Worm (Caenorhabditis elegans): Measurements from ENCODE around the gene F55C10.4.
"Not testable (repeated sequence)": the region's sequence is repeated elsewhere in the genome, so short reads cannot be mapped to it uniquely, and the experiment has no call there.

The F55C10.4 gene

ce11 chrV:11383032-11383431 lies 3.5 kb upstream of the F55C10.4 start, which contains the start of gene F55C10.5:
Gene F55C10.5, plus strand, starts transcription at chrV:11383105.
- TF ChIP-seq unc-62 (GFP tag; optimal IDR thresholded peaks at IDR 0.05), result no peak

DNA sequence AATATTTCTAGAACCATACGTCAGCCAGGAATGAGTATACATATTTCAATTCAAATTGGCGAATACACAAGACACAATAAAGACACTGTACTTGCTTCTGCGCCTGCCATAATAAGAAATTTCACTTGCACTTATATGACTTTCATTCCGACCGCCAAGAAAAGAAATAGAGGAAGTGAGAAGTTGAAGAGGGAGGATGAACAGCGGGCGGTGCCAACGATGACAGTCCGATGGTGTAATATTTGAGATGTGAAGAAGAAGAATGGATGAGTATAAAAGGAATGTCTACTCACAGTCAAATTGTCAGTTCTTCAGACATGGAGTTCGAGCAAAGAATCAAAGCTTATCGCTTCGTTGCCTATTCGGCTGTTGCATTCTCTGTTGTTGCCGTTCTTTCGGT lies 1.5 kb upstream of the F55C10.4 start, which contains the start of gene col-154:
Gene col-154 (plus strand): TSS at position 301 of the 400 bp plus-strand sequence.
- no peak for TF ChIP-seq unc-62 (GFP tag; optimal IDR thresholded peaks at IDR 0.05)

DNA sequence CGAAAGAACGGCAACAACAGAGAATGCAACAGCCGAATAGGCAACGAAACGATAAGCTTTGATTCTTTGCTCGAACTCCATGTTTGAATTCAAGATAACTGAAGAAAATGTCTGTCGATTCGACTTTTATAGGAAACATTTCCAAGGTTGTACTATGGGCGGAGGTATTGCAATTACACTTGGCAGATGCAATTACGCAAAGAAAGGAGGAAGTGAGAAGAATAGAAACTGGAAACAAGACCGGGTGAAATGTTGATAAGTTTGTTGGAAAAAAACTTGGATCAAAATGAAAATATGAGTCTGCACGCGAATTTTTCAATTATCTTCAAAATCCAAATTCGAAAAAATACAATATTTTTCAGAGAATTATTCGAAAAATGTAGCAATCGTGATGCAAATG lies 3.2 kb downstream of the F55C10.4 start, which contains the start of gene col-155:
Gene col-155 (minus strand): TSS at position 101 of the 400 bp plus-strand sequence.
- TF ChIP-seq unc-62 (GFP tag; optimal IDR thresholded peaks at IDR 0.05), result no peak

ce11 chrV:11390394-11390793 lies 3.9 kb downstream of the F55C10.4 start, which contains the start of the genes K03B8.11 and K03B8.14:
Gene K03B8.11, minus strand, starts transcription at chrV:11390494.
Gene K03B8.14, plus strand, starts transcription at chrV:11390503.
- no peak for TF ChIP-seq unc-62 (GFP tag; optimal IDR thresholded peaks at IDR 0.05)

ce11 chrV:11392020-11392419 lies 5.5 kb downstream of the F55C10.4 start, which contains the start of gene nas-16:
Gene nas-16, plus strand, starts transcription at chrV:11392320.
- no peak for TF ChIP-seq unc-62 (GFP tag; optimal IDR thresholded peaks at IDR 0.05)

ce11 chrV:11395024-11395423 lies 8.5 kb downstream of the F55C10.4 start, which contains the start of gene K03B8.4:
Gene K03B8.4, minus strand, starts transcription at chrV:11395124.
- not testable (repeated sequence) for TF ChIP-seq unc-62 (GFP tag; optimal IDR thresholded peaks at IDR 0.05)

DNA sequence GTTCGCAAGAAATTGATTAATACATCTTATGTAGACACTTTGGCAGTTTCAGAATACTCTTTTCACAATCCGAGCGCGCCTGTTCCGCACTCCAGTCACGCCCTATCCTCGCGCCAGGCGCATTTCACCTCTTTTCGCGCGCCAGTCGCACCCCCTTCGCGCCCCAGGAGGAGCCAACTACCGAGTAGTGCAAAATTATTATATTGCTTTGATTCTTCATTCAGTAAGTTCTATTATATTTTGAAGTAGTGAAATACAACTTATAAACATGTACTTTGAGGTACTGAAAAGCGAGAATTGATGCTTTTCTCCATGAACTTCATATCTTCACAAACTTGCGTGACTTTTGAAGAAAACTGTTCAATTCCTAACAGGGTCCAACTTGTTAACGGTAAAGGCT lies 9.6 kb downstream of the F55C10.4 start, which contains the start of gene nas-18:
Gene nas-18 (plus strand): TSS at position 301 of the 400 bp plus-strand sequence.
- not testable (repeated sequence) for TF ChIP-seq unc-62 (GFP tag; optimal IDR thresholded peaks at IDR 0.05)

- TF ChIP-seq unc-62 (GFP tag; optimal IDR thresholded peaks at IDR 0.05), result no peak
Measured at ce11 chrV:11398616-11399015, 12.1 kb downstream of the F55C10.4 start, which contains the start of gene nas-17. Gene nas-17, plus strand, starts transcription at chrV:11398916.

ce11 chrV:11402610-11403009 lies 16.1 kb downstream of the F55C10.4 start, which contains the start of gene nas-19:
Gene nas-19, minus strand, starts transcription at chrV:11402710.
- TF ChIP-seq unc-62 (GFP tag; optimal IDR thresholded peaks at IDR 0.05), result no peak

ce11 chrV:11403059-11403458 lies 16.5 kb downstream of the F55C10.4 start:
- no peak for TF ChIP-seq unc-62 (GFP tag; optimal IDR thresholded peaks at IDR 0.05)

DNA sequence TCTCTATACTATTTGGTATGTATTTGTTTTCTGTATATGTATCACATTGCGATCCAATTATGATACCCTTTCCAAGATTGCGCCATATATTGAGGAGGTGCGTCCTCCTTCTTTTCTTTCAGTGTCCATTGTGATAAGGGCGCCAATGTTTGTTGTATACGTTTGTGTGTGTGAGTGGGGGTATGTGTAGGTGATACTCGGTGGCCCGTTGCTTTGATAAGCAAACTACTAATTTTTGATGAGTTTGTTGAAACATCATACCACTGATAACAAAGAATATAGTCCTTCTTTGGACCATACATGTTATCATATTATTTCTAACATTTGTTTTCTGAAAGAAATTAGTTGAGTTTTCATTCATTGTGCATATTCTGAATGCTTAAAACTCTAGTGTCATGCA lies 17.2 kb downstream of the F55C10.4 start:
- no peak for TF ChIP-seq unc-62 (GFP tag; optimal IDR thresholded peaks at IDR 0.05)

ce11 chrV:11407251-11407650 lies 20.7 kb downstream of the F55C10.4 start, which contains the start of gene K03B8.6:
Gene K03B8.6, plus strand, starts transcription at chrV:11407584.
- TF ChIP-seq unc-62 (GFP tag; optimal IDR thresholded peaks at IDR 0.05), result no peak

DNA sequence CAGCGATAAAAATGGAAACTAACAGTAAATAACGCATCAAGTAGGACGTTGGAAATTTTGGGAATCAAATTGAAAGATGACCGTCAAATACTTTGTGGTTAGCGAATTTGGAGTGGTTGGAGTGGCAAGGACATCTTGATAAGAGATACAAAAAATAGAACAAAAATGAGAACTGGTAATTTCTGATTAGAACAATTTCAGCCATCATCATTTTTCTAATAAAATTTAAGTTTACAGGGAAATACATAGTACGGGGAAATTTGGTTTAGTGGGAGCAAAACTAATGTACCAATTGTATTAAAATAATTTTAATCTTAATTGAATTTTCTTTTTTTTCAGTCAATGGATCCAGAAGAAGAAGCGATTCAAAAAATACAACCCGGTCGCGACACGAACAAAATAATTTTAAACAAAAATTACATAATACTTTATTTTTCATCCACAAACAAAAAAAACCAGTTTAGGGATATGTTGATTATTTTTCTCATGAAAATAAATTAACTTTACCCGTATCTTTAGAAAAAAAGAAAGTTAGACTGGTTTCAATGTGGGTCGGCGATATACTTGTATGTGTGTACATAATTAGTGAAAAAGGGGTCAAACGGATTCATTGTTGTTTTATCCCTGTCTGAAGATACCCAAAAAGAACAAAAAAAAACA lies 24.5 kb downstream of the F55C10.4 start, which contains the start of the genes K03B8.8 and grl-3:
Gene K03B8.8 (minus strand): TSS at position 101 of the 660 bp plus-strand sequence.
Gene grl-3 (plus strand): TSS at position 610 of the 660 bp plus-strand sequence.
- no peak for TF ChIP-seq unc-62 (GFP tag; optimal IDR thresholded peaks at IDR 0.05)

DNA sequence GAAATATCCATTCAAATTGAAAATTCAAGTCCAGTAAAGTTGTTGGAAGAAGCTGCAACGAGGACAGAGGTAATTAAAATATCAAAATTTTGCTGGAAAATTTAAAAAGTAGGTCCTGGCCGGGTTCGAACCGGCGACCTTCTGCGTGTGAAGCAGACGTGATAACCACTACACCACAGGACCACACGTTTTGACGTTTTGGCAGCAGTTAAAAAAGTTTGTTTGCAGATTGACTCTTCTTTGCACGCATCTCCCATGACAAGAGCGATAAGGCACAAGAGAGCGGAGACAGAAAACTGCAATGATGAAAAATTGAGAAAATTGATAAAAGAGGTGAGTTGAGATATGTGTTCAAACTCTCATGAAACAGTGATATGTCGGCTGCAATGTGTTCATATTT lies 25.6 kb downstream of the F55C10.4 start:
- TF ChIP-seq unc-62 (GFP tag; optimal IDR thresholded peaks at IDR 0.05), result no peak

DNA sequence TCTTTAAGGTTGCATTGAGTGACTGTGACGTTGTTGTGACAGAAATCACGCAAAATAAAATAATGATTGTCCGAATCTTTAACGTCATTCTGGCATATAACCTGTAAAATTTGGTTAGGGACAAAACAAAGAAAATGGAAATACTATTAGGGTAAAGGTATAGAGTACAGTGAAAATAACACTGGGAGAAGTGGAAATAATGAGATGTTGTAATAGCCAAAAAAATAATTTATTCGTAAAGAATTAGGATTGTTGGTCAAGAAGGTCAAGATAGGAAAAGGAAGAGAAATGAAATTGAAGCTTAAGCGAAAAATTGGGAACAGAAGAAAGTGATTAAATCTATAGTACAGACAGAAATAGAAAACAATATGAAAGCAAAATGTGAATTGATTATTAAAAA lies 28.5 kb downstream of the F55C10.4 start, which contains the start of gene deg-3:
Gene deg-3 (minus strand): TSS at position 101 of the 400 bp plus-strand sequence.
- no peak for TF ChIP-seq unc-62 (GFP tag; optimal IDR thresholded peaks at IDR 0.05)

ce11 chrV:11421605-11422004 lies 35.1 kb downstream of the F55C10.4 start, which contains the start of gene des-2:
Gene des-2, minus strand, starts transcription at chrV:11421705.
- TF ChIP-seq unc-62 (GFP tag; optimal IDR thresholded peaks at IDR 0.05), result no peak

DNA sequence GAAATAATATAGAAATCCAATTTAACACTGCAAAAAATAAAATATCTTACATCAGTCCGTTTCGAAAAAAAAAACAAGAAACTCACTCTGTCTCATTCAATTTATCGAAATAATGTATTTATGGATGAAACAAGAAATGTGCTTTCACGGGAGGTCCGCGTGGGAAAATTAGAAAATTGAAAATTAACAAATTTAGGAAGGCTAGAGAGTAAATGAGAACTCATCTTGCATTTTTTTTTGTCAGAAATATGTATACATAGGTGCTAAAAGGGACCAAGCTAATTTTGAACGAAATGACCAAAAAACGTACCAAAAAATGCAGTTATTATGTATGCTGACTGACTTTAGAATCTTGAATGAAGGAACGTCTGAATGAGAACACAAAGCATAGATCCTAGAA lies 38.0 kb downstream of the F55C10.4 start, which contains the start of gene T26H10.2:
Gene T26H10.2 (minus strand): TSS at position 101 of the 400 bp plus-strand sequence.
- no peak for TF ChIP-seq unc-62 (GFP tag; optimal IDR thresholded peaks at IDR 0.05)

Measured in whole organism, dauer.